Worm (Caenorhabditis elegans): ENCODE data around the gene scc-3.

The scc-3 gene

ce11 chrV:12786340-12786739, 22.6 kb downstream of the scc-3 start:
- TF ChIP-seq ceh-13 (GFP tag; optimal IDR thresholded peaks at IDR 0.05) (no peak), pes-1 (GFP tag; IDR thresholded peaks at IDR 0.05) (no peak), B0310.2 (tag; optimal IDR thresholded peaks at IDR 0.05) (no peak), hmg-4 (GFP tag; optimal IDR thresholded peaks at IDR 0.05) (no peak), scrt-1 (GFP tag; IDR thresholded peaks at IDR 0.05) (no peak), F13C5.2 (tag; optimal IDR thresholded peaks at IDR 0.05) (no peak), tra-4 (tag; optimal IDR thresholded peaks at IDR 0.05) (no peak), aly-1 (tag; optimal IDR thresholded peaks at IDR 0.05) (no peak), ceh-36 (tag; optimal IDR thresholded peaks at IDR 0.05) (no peak), flt-1 (GFP tag; IDR thresholded peaks at IDR 0.05) (no peak), ama-1 (optimal IDR thresholded peaks at IDR 0.05) (no peak), tbx-11 (GFP tag; IDR thresholded peaks at IDR 0.05) (no peak), ets-7 (tag; optimal IDR thresholded peaks at IDR 0.05) (no peak), tbx-37 (GFP tag; conservative IDR thresholded peaks at IDR 0.05) (no peak), sea-1 (GFP tag; conservative IDR thresholded peaks at IDR 0.05) (no peak), hmbx-1 (tag; optimal IDR thresholded peaks at IDR 0.05) (no peak)

ce11 chrV:12787026-12787425, 23.3 kb downstream of the scc-3 start, which contains the start of gene fkb-4:
TSS of gene fkb-4 (minus strand) at chrV:12787126.
- TF ChIP-seq B0310.2 (tag; optimal IDR thresholded peaks at IDR 0.05), result no peak
- TF ChIP-seq tra-4 (tag; optimal IDR thresholded peaks at IDR 0.05), result no peak
- TF ChIP-seq hmbx-1 (tag; optimal IDR thresholded peaks at IDR 0.05), result no peak
- no peak for TF ChIP-seq aly-1 (tag; optimal IDR thresholded peaks at IDR 0.05)
- no peak for TF ChIP-seq ets-7 (tag; optimal IDR thresholded peaks at IDR 0.05)
- TF ChIP-seq tbx-37 (GFP tag; conservative IDR thresholded peaks at IDR 0.05), result no peak
- TF ChIP-seq pes-1 (GFP tag; IDR thresholded peaks at IDR 0.05), result no peak
- no peak for TF ChIP-seq scrt-1 (GFP tag; IDR thresholded peaks at IDR 0.05)
- no peak for TF ChIP-seq hmg-4 (GFP tag; optimal IDR thresholded peaks at IDR 0.05)
- no peak for TF ChIP-seq tbx-11 (GFP tag; IDR thresholded peaks at IDR 0.05)
- TF ChIP-seq ceh-36 (tag; optimal IDR thresholded peaks at IDR 0.05), result no peak

DNA sequence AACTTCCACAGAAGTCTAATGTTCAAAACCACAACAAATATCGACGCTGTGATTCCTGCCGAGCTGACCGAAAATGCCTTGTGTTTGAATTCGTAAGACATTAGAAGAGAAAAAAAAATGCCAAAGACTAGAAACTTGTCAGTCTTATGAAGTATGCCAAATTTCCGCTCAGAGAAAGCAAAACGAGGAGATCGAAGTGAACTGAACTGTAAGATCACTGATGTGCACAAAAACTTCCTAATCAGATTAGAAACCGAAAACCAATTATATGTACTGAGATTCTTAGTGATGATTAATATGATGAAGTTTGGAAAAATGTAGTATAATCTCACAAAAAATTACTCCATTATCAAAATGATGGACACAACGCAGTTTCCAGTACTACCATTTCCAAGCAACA, 24.7 kb downstream of the scc-3 start, which contains the start of gene srbc-44:
Gene srbc-44, minus strand, starts transcription at position 101 of the 400 bp plus-strand sequence.
- TF ChIP-seq ets-7 (tag; optimal IDR thresholded peaks at IDR 0.05) (no peak), ceh-13 (GFP tag; optimal IDR thresholded peaks at IDR 0.05) (no peak), ceh-36 (tag; optimal IDR thresholded peaks at IDR 0.05) (no peak), F13C5.2 (tag; optimal IDR thresholded peaks at IDR 0.05) (no peak), tbx-11 (GFP tag; IDR thresholded peaks at IDR 0.05) (no peak), hnd-1 (tag; optimal IDR thresholded peaks at IDR 0.05) (no peak), sea-1 (GFP tag; conservative IDR thresholded peaks at IDR 0.05) (no peak), hmbx-1 (tag; optimal IDR thresholded peaks at IDR 0.05) (no peak), scrt-1 (GFP tag; IDR thresholded peaks at IDR 0.05) (no peak), tra-4 (tag; optimal IDR thresholded peaks at IDR 0.05) (no peak), hmg-4 (GFP tag; optimal IDR thresholded peaks at IDR 0.05) (no peak), pes-1 (GFP tag; IDR thresholded peaks at IDR 0.05) (no peak), aly-1 (tag; optimal IDR thresholded peaks at IDR 0.05) (no peak)

- TF ChIP-seq pes-1 (GFP tag; IDR thresholded peaks at IDR 0.05), result no peak
- TF ChIP-seq ama-1 (optimal IDR thresholded peaks at IDR 0.05), result no peak
- no peak for TF ChIP-seq aly-1 (tag; optimal IDR thresholded peaks at IDR 0.05)
- no peak for TF ChIP-seq tbx-37 (GFP tag; conservative IDR thresholded peaks at IDR 0.05)
- TF ChIP-seq F13C5.2 (tag; optimal IDR thresholded peaks at IDR 0.05), result no peak
- no peak for TF ChIP-seq sea-1 (GFP tag; conservative IDR thresholded peaks at IDR 0.05)
Observed at ce11 chrV:12790188-12790587, 26.4 kb downstream of the scc-3 start, which contains the start of gene srbc-43. TSS of gene srbc-43 (minus strand) at chrV:12790518.

DNA sequence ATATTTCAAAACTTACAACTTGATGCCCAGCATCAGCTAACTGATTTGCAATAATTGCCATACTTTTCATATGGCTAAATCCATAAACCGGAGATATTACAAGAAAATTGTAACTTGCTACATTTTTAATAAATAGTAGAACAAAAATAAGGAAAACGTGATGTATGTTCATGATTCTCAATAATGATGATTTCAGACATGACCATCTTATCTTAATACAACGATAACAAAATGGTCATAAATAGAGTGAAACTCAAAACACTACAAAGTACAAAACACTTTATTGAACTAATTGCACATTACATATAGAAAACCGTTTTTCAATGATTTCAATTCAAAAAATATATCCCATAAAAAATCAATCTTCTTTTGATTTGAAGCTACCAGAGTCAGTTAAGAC, 29.0 kb downstream of the scc-3 start, which contains the start of gene ugt-5:
Gene ugt-5, minus strand, starts transcription at position 214 of the 400 bp plus-strand sequence.
- no peak for TF ChIP-seq tbx-11 (GFP tag; IDR thresholded peaks at IDR 0.05)
- TF ChIP-seq ama-1 (optimal IDR thresholded peaks at IDR 0.05), result no peak
- TF ChIP-seq ets-7 (tag; optimal IDR thresholded peaks at IDR 0.05), result no peak
- no peak for TF ChIP-seq flt-1 (GFP tag; IDR thresholded peaks at IDR 0.05)
- no peak for TF ChIP-seq tra-4 (tag; optimal IDR thresholded peaks at IDR 0.05)
- no peak for TF ChIP-seq aly-1 (tag; optimal IDR thresholded peaks at IDR 0.05)
- TF ChIP-seq scrt-1 (GFP tag; IDR thresholded peaks at IDR 0.05), result no peak
- no peak for TF ChIP-seq B0310.2 (tag; optimal IDR thresholded peaks at IDR 0.05)
- no peak for TF ChIP-seq F13C5.2 (tag; optimal IDR thresholded peaks at IDR 0.05)
- no peak for TF ChIP-seq hnd-1 (tag; optimal IDR thresholded peaks at IDR 0.05)
- TF ChIP-seq sea-1 (GFP tag; conservative IDR thresholded peaks at IDR 0.05), result no peak
- TF ChIP-seq ceh-13 (GFP tag; optimal IDR thresholded peaks at IDR 0.05), result no peak
- no peak for TF ChIP-seq tbx-37 (GFP tag; conservative IDR thresholded peaks at IDR 0.05)

DNA sequence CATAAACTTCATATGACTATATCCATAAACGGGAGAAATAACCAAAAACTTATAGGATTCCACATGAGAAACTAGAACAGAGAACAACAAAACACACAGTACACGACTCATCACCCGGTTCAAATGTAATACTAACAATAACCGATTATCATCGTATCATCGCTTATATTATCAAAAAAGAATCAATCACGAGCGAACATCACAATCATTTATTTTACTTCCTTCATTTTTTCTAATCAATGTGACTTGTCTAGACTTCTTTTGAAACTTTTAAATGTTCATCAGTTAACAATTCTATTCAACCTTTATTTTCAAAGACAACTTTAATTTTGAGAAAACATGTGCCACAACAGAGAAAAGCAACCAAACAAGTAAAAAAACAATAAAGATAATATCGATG, 31.5 kb downstream of the scc-3 start, which contains the start of gene ugt-4:
Gene ugt-4, minus strand, starts transcription at position 141 of the 400 bp plus-strand sequence.
- no peak for TF ChIP-seq F13C5.2 (tag; optimal IDR thresholded peaks at IDR 0.05)
- no peak for TF ChIP-seq ets-7 (tag; optimal IDR thresholded peaks at IDR 0.05)
- TF ChIP-seq B0310.2 (tag; optimal IDR thresholded peaks at IDR 0.05), result no peak
- TF ChIP-seq hnd-1 (tag; optimal IDR thresholded peaks at IDR 0.05), result no peak
- TF ChIP-seq hmbx-1 (tag; optimal IDR thresholded peaks at IDR 0.05), result no peak
- TF ChIP-seq sea-1 (GFP tag; conservative IDR thresholded peaks at IDR 0.05), result no peak
- no peak for TF ChIP-seq tbx-37 (GFP tag; conservative IDR thresholded peaks at IDR 0.05)

DNA sequence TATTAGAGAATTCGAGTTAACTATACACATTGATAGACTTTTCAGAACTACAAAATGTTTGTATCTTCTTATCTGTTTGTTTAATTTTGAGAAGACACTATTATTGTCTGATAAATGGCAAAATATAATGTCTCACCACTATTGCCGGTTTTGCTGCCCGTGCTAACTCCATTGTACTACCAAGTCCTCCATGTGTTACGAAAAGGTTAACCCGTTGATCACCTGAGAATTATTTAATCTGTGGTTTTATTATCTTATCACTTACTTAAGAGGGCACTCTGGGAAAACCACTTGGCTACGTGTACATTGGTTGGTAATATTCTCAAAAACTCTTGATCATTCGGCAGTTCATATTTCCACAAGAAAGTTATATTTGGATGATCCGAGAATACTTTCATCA, 32.2 kb downstream of the scc-3 start:
- TF ChIP-seq ama-1 (optimal IDR thresholded peaks at IDR 0.05) (no peak), ceh-13 (GFP tag; optimal IDR thresholded peaks at IDR 0.05) (no peak), tra-4 (tag; optimal IDR thresholded peaks at IDR 0.05) (no peak), B0310.2 (tag; optimal IDR thresholded peaks at IDR 0.05) (no peak), sea-1 (GFP tag; conservative IDR thresholded peaks at IDR 0.05) (no peak), F13C5.2 (tag; optimal IDR thresholded peaks at IDR 0.05) (no peak), pes-1 (GFP tag; IDR thresholded peaks at IDR 0.05) (no peak), ceh-36 (tag; optimal IDR thresholded peaks at IDR 0.05) (no peak), tbx-11 (GFP tag; IDR thresholded peaks at IDR 0.05) (no peak), hnd-1 (tag; optimal IDR thresholded peaks at IDR 0.05) (no peak), aly-1 (tag; optimal IDR thresholded peaks at IDR 0.05) (no peak), tbx-37 (GFP tag; conservative IDR thresholded peaks at IDR 0.05) (no peak), hmbx-1 (tag; optimal IDR thresholded peaks at IDR 0.05) (no peak), ets-7 (tag; optimal IDR thresholded peaks at IDR 0.05) (no peak), hmg-4 (GFP tag; optimal IDR thresholded peaks at IDR 0.05) (no peak), scrt-1 (GFP tag; IDR thresholded peaks at IDR 0.05) (no peak), flt-1 (GFP tag; IDR thresholded peaks at IDR 0.05) (no peak)
